Fruit fly (Drosophila melanogaster): Measurements from ENCODE around the gene CG6683.
A peak's percentile ranks its signal among the peaks of the same experiment; 100 is the strongest.

The CG6683 gene

dm6 chr3L:8534386-8535306 lies 19.9 kb upstream of the CG6683 start, which contains the start of gene ergic53 (continued):
- TF ChIP-seq exex (tag; optimal IDR thresholded peaks at IDR 0.05) (peak; percentile 33), esg (GFP tag; conservative IDR thresholded peaks at IDR 0.05) (no peak), CG10321 (GFP tag; IDR thresholded peaks at IDR 0.05) (peak; percentile 28; the same call in 1 of the 2 replicates), chif (GFP tag; optimal IDR thresholded peaks at IDR 0.05) (no peak), pan (optimal IDR thresholded peaks at IDR 0.05) (no peak), pan (GFP tag; optimal IDR thresholded peaks at IDR 0.05 in 1 of 2, IDR thresholded peaks at IDR 0.05 in 1 of 2) (peak in 1 of 2 experiments; percentile 18), gem (tag; optimal IDR thresholded peaks at IDR 0.05) (no peak), Hr78 (GFP tag; optimal IDR thresholded peaks at IDR 0.05) (no peak), CG9609 (GFP tag; optimal IDR thresholded peaks at IDR 0.05) (no peak), BtbVII (GFP tag; optimal IDR thresholded peaks at IDR 0.05) (no peak), CG12299 (tag; optimal IDR thresholded peaks at IDR 0.05) (no peak), Hr39 (optimal IDR thresholded peaks at IDR 0.05) (no peak), crol (GFP tag; IDR thresholded peaks at IDR 0.05) (peak; percentile 91), hb (GFP tag; IDR thresholded peaks at IDR 0.05; ENCODE audit: partially characterized antibody) (peak; percentile 78), lab (GFP tag; optimal IDR thresholded peaks at IDR 0.05) (no peak), Drgx (GFP tag; IDR thresholded peaks at IDR 0.05) (no peak), ham (GFP tag; IDR thresholded peaks at IDR 0.05) (no peak), ato (GFP tag; IDR thresholded peaks at IDR 0.05; ENCODE audit: partially characterized antibody) (peak; percentile 74), ac (GFP tag; optimal IDR thresholded peaks at IDR 0.05) (no peak), lilli (GFP tag; optimal IDR thresholded peaks at IDR 0.05) (no peak), CG4282 (GFP tag; optimal IDR thresholded peaks at IDR 0.05) (no peak), CG2712 (tag; optimal IDR thresholded peaks at IDR 0.05) (peak; percentile 44), tna (GFP tag; IDR thresholded peaks at IDR 0.05; ENCODE audit: partially characterized antibody) (peak; percentile 80), CG43689 (GFP tag; IDR thresholded peaks at IDR 0.05) (no peak), B-H2 (GFP tag; optimal IDR thresholded peaks at IDR 0.05) (no peak), en (GFP tag; optimal IDR thresholded peaks at IDR 0.05) (no peak), CG12071 (GFP tag; optimal IDR thresholded peaks at IDR 0.05) (no peak), CG15514 (GFP tag; optimal IDR thresholded peaks at IDR 0.05) (peak; percentile 28), CG8290 (GFP tag; optimal IDR thresholded peaks at IDR 0.05) (no peak), CG8290 (tag; optimal IDR thresholded peaks at IDR 0.05) (no peak), emc (GFP tag; optimal IDR thresholded peaks at IDR 0.05) (no peak), CG6254 (GFP tag; optimal IDR thresholded peaks at IDR 0.05) (no peak), sens (GFP tag) (peak; percentile 32), CG30403 (GFP tag; optimal IDR thresholded peaks at IDR 0.05) (peak; percentile 8), cad (GFP tag; optimal IDR thresholded peaks at IDR 0.05) (no peak), CG17361 (GFP tag; IDR thresholded peaks at IDR 0.05) (peak; percentile 59; the same call in 2 of the 3 replicates), CG13287 (GFP tag; IDR thresholded peaks at IDR 0.05; ENCODE audit: partially characterized antibody) (peak; percentile 76), CkIIα-i1 (GFP tag; IDR thresholded peaks at IDR 0.05) (no peak), H15 (GFP tag; IDR thresholded peaks at IDR 0.05) (no peak), CG12391 (tag; optimal IDR thresholded peaks at IDR 0.05) (peak; percentile 64), row (GFP tag; IDR thresholded peaks at IDR 0.05) (0 out of 3 replicates have a peak, but pooled peaks have one; percentile 25), CG6272 (GFP tag; IDR thresholded peaks at IDR 0.05) (no peak)
